Worm (Caenorhabditis elegans) whole organism, young adult: ENCODE data around the gene C36A4.4.

Source experiments
- B0035.1 ChIP-seq: sonication (generic microtip); optimal IDR thresholded peaks from 2 replicates; lab custom pipeline; 2016; ENCODE audit warnings: missing genetic modification characterization, mild to moderate bottlenecking, missing compliant biosample characterization, missing genotype, missing genetic modification reagents
- B0336.3 ChIP-seq: fragments of 200-800 bp; sonication (Bioruptor generic); IDR thresholded peaks from 2 replicates; pipeline ENCODE4 v1.3.6; 2022; ENCODE audit warnings: missing genetic modification characterization, missing compliant biosample characterization
- F22D6.2 ChIP-seq: sonication (generic microtip); optimal IDR thresholded peaks from 2 replicates; lab custom pipeline; 2016; ENCODE audit warnings: mild to moderate bottlenecking, missing genetic modification characterization, missing compliant biosample characterization
- F23B12.7 ChIP-seq: sonication (generic microtip); optimal IDR thresholded peaks from 2 replicates; lab custom pipeline; 2017; ENCODE audit warnings: missing genetic modification characterization, mild to moderate bottlenecking, missing compliant biosample characterization, antibody characterized with exemption, moderate library complexity; ENCODE audit not compliant: insufficient read depth
- F33H1.4 ChIP-seq: fragments of 200-800 bp; sonication (Bioruptor generic); IDR thresholded peaks from 2 replicates; pipeline ENCODE4 v1.3.6; 2022; ENCODE audit warnings: missing genetic modification reagents, missing genetic modification characterization, missing compliant biosample characterization
- F52B5.7 ChIP-seq: sonication (generic microtip); optimal IDR thresholded peaks from 2 replicates; lab custom pipeline; 2016; ENCODE audit warnings: mild to moderate bottlenecking, missing genetic modification characterization, missing compliant biosample characterization
- F57A8.1 ChIP-seq: fragments of 200-800 bp; sonication (Bioruptor generic); optimal IDR thresholded peaks from 2 replicates; lab custom pipeline; 2018; ENCODE audit warnings: mild to moderate bottlenecking, missing genetic modification characterization, moderate library complexity, missing compliant biosample characterization
- F57C9.4 ChIP-seq: sonication (generic microtip); optimal IDR thresholded peaks from 2 replicates; lab custom pipeline; 2017; ENCODE audit warnings: mild to moderate bottlenecking, missing genetic modification characterization, missing compliant biosample characterization
- T26A5.8 ChIP-seq: sonication (generic microtip); optimal IDR thresholded peaks from 2 replicates; lab custom pipeline; 2016; ENCODE audit warnings: missing genetic modification characterization, missing compliant biosample characterization
- Y53F4B.3 ChIP-seq: fragments of 200-800 bp; sonication (Bioruptor generic); IDR thresholded peaks from 2 replicates; pipeline ENCODE4 v1.3.6; 2022; ENCODE audit warnings: missing genetic modification reagents, missing genetic modification characterization, missing compliant biosample characterization
- Y53G8AR.9 ChIP-seq: fragments of 200-800 bp; sonication (Bioruptor generic); conservative IDR thresholded peaks from 2 replicates; pipeline ENCODE4 v1.3.6; 2022; ENCODE audit warnings: missing genetic modification reagents, missing genetic modification characterization, missing compliant biosample characterization
- Y79H2A.3 ChIP-seq: fragments of 200-800 bp; sonication (Bioruptor generic); conservative IDR thresholded peaks from 2 replicates; pipeline ENCODE4 v1.3.6; 2022; ENCODE audit warnings: missing genetic modification reagents, missing genetic modification characterization, missing compliant biosample characterization
- ZK185.1 ChIP-seq: sonication (generic microtip); optimal IDR thresholded peaks from 2 replicates; lab custom pipeline; 2016; ENCODE audit warnings: mild to moderate bottlenecking, missing genetic modification characterization, missing compliant biosample characterization; ENCODE audit not compliant: poor library complexity, severe bottlenecking
- atf-7 ChIP-seq: sonication (generic microtip); optimal IDR thresholded peaks from 2 replicates; lab custom pipeline; 2017; ENCODE audit warnings: mild to moderate bottlenecking, missing genetic modification characterization, missing compliant biosample characterization
- athp-1 ChIP-seq: sonication (generic microtip); optimal IDR thresholded peaks from 2 replicates; lab custom pipeline; 2017; ENCODE audit warnings: mild to moderate bottlenecking, missing genetic modification characterization, missing compliant biosample characterization
- attf-3 ChIP-seq: fragments of 200-800 bp; sonication (Bioruptor generic); conservative IDR thresholded peaks from 2 replicates; pipeline ENCODE4 v1.3.6; 2022; ENCODE audit warnings: missing genetic modification reagents, missing genetic modification characterization, missing compliant biosample characterization
- attf-5 ChIP-seq: fragments of 200-800 bp; sonication (Bioruptor generic); optimal IDR thresholded peaks from 2 replicates; lab custom pipeline; 2018; ENCODE audit warnings: mild to moderate bottlenecking, missing genetic modification characterization, missing compliant biosample characterization
- attf-6 ChIP-seq: fragments of 200-800 bp; sonication (Bioruptor generic); IDR thresholded peaks from 2 replicates; pipeline ENCODE4 v1.3.6; 2022; ENCODE audit warnings: missing genetic modification reagents, missing genetic modification characterization, missing compliant biosample characterization
- ceh-27 ChIP-seq: fragments of 200-800 bp; sonication (Bioruptor generic); optimal IDR thresholded peaks from 2 replicates; lab custom pipeline; 2018; ENCODE audit warnings: mild to moderate bottlenecking, missing genetic modification characterization, moderate library complexity, missing compliant biosample characterization
- ceh-79 ChIP-seq: sonication (generic microtip); optimal IDR thresholded peaks from 2 replicates; lab custom pipeline; 2017; ENCODE audit warnings: mild to moderate bottlenecking, missing genetic modification characterization, missing compliant biosample characterization
- chd-7 ChIP-seq: sonication (generic microtip); optimal IDR thresholded peaks from 2 replicates; lab custom pipeline; 2016; ENCODE audit warnings: mild to moderate bottlenecking, missing genetic modification characterization, moderate library complexity, missing compliant biosample characterization
- dpff-1 ChIP-seq: sonication (generic microtip); optimal IDR thresholded peaks from 2 replicates; lab custom pipeline; 2017; ENCODE audit warnings: mild to moderate bottlenecking, missing genetic modification characterization, missing compliant biosample characterization
- egl-18 ChIP-seq: fragments of 200-800 bp; sonication (Bioruptor generic); IDR thresholded peaks from 2 replicates; pipeline ENCODE4 v1.3.6; 2022; ENCODE audit warnings: missing genetic modification reagents, missing genetic modification characterization, missing compliant biosample characterization
- ets-4 ChIP-seq: fragments of 200-800 bp; sonication (Bioruptor generic); optimal IDR thresholded peaks from 2 replicates; lab custom pipeline; 2018; ENCODE audit warnings: mild to moderate bottlenecking, missing genetic modification characterization, missing compliant biosample characterization
- gei-17 ChIP-seq: fragments of 200-800 bp; sonication (Bioruptor generic); optimal IDR thresholded peaks from 2 replicates; lab custom pipeline; 2018; ENCODE audit warnings: mild to moderate bottlenecking, missing genetic modification characterization, missing compliant biosample characterization
- lag-1 ChIP-seq: fragments of 200-800 bp; sonication (Bioruptor generic); IDR thresholded peaks from 2 replicates; pipeline ENCODE4 v1.3.6; 2022; ENCODE audit warnings: missing genetic modification reagents, missing genetic modification characterization, missing compliant biosample characterization
- let-526 ChIP-seq: fragments of 200-800 bp; sonication (Bioruptor generic); IDR thresholded peaks from 2 replicates; pipeline ENCODE4 v1.3.6; 2022; ENCODE audit warnings: missing genetic modification reagents, missing genetic modification characterization, missing compliant biosample characterization
- let-607 ChIP-seq, 2 experiments: fragments of 200-800 bp in 1 of 2; sonication (Bioruptor generic) in 1 of 2; sonication (generic microtip) in 1 of 2; optimal IDR thresholded peaks; 2 replicates each; lab custom pipeline; 2016 to 2018; ENCODE audit warnings: mild to moderate bottlenecking in 2 of 2, missing compliant biosample characterization in 2 of 2, missing genetic modification characterization in 2 of 2, moderate library complexity in 2 of 2, missing genotype in 1 of 2
- lir-1 ChIP-seq: fragments of 200-800 bp; sonication (Bioruptor generic); conservative IDR thresholded peaks from 2 replicates; pipeline ENCODE4 v1.3.6; 2022; ENCODE audit warnings: missing genetic modification reagents, missing genetic modification characterization, missing compliant biosample characterization
- lsl-1 ChIP-seq: fragments of 200-800 bp; sonication (Bioruptor generic); optimal IDR thresholded peaks from 2 replicates; lab custom pipeline; 2018; ENCODE audit warnings: mild to moderate bottlenecking, missing genetic modification characterization, moderate library complexity, missing compliant biosample characterization
- madf-10 ChIP-seq: sonication (generic microtip); optimal IDR thresholded peaks from 2 replicates; lab custom pipeline; 2016; ENCODE audit warnings: mild to moderate bottlenecking, missing genetic modification characterization, missing compliant biosample characterization
- madf-6 ChIP-seq: fragments of 200-800 bp; sonication (Bioruptor generic); IDR thresholded peaks from 2 replicates; pipeline ENCODE4 v1.3.6; 2022; ENCODE audit warnings: missing genetic modification reagents, missing genetic modification characterization, missing compliant biosample characterization
- madf-8 ChIP-seq: fragments of 200-800 bp; sonication (Bioruptor generic); conservative IDR thresholded peaks from 2 replicates; pipeline ENCODE4 v1.3.6; 2022; ENCODE audit warnings: missing genetic modification reagents, missing genetic modification characterization, missing compliant biosample characterization
- mel-28 ChIP-seq: sonication (generic microtip); optimal IDR thresholded peaks from 2 replicates; lab custom pipeline; 2016; ENCODE audit warnings: borderline replicate concordance, mild to moderate bottlenecking, missing genetic modification characterization, missing compliant biosample characterization
- nfya-2 ChIP-seq: fragments of 200-800 bp; sonication (Bioruptor generic); IDR thresholded peaks from 2 replicates; pipeline ENCODE4 v1.3.6; 2022; ENCODE audit warnings: missing genetic modification reagents, missing genetic modification characterization, missing compliant biosample characterization
- rcor-1 ChIP-seq: fragments of 200-800 bp; sonication (Bioruptor generic); IDR thresholded peaks from 2 replicates; pipeline ENCODE4 v1.3.6; 2022; ENCODE audit warnings: missing genetic modification reagents, missing genetic modification characterization, missing compliant biosample characterization
- rec-8 ChIP-seq, 2 experiments: sonication (generic microtip); optimal IDR thresholded peaks; 2 replicates each; lab custom pipeline; 2016; ENCODE audit warnings: mild to moderate bottlenecking in 2 of 2, missing genetic modification characterization in 2 of 2, missing genetic modification reagents in 2 of 2, missing genotype in 2 of 2, missing biosample characterization in 1 of 2, missing compliant biosample characterization in 1 of 2, moderate library complexity in 1 of 2
- repo-1 ChIP-seq: sonication (generic microtip); optimal IDR thresholded peaks from 2 replicates; lab custom pipeline; 2017; ENCODE audit warnings: mild to moderate bottlenecking, missing genetic modification characterization, missing compliant biosample characterization
- snpc-1.1 ChIP-seq: sonication (generic microtip); optimal IDR thresholded peaks from 2 replicates; lab custom pipeline; 2017; ENCODE audit warnings: missing genetic modification characterization, mild to moderate bottlenecking, missing compliant biosample characterization, antibody characterized with exemption, moderate library complexity, missing genotype, missing genetic modification reagents; ENCODE audit not compliant: insufficient read depth
- snpc-1.3 ChIP-seq: sonication (generic microtip); optimal IDR thresholded peaks from 2 replicates; lab custom pipeline; 2017; ENCODE audit warnings: missing genetic modification characterization, mild to moderate bottlenecking, missing compliant biosample characterization, antibody characterized with exemption, moderate library complexity, missing genotype, missing genetic modification reagents; ENCODE audit not compliant: insufficient read depth
- snpc-3.4 ChIP-seq: sonication (generic microtip); optimal IDR thresholded peaks from 2 replicates; lab custom pipeline; 2017; ENCODE audit warnings: missing genetic modification characterization, mild to moderate bottlenecking, missing compliant biosample characterization, antibody characterized with exemption, moderate library complexity, missing genotype, missing genetic modification reagents
- snpc-4 ChIP-seq, 5 experiments: fragments of 150-350 bp in 1 of 5; sonication (generic microtip) in 4 of 5; optimal IDR thresholded peaks; 2 replicates each; lab custom pipeline; 2014 to 2018; ENCODE audit warnings: missing genetic modification characterization in 5 of 5, missing biosample characterization in 3 of 5, antibody characterized with exemption in 2 of 5, mild to moderate bottlenecking in 2 of 5, missing compliant biosample characterization in 2 of 5, missing genotype in 2 of 5, moderate library complexity in 2 of 5, missing genetic modification reagents in 1 of 5
- unc-130 ChIP-seq: sonication (generic microtip); optimal IDR thresholded peaks from 2 replicates; lab custom pipeline; 2016; ENCODE audit warnings: missing genetic modification reagents, missing genetic modification characterization, missing compliant biosample characterization
- unc-62 ChIP-seq: fragments of 150-350 bp; optimal IDR thresholded peaks from 2 replicates; lab custom pipeline; 2014; ENCODE audit warnings: missing biosample characterization, missing genetic modification reagents, missing genetic modification characterization
- zfh-2 ChIP-seq: fragments of 200-800 bp; sonication (Bioruptor generic); conservative IDR thresholded peaks from 2 replicates; pipeline ENCODE4 v1.3.6; 2022; ENCODE audit warnings: missing genetic modification reagents, missing genetic modification characterization, missing compliant biosample characterization
- ztf-18 ChIP-seq: sonication (generic microtip); optimal IDR thresholded peaks from 2 replicates; lab custom pipeline; 2016; ENCODE audit warnings: missing genotype, mild to moderate bottlenecking, missing genetic modification characterization, missing compliant biosample characterization

Gene C36A4.4

ce11 chrIII:3862918-3863385 lies 19.5 kb upstream of the C36A4.4 start, which contains the start of gene brc-1 (continued):
- TF ChIP-seq snpc-1.3 (tag; lab: Kevin White, UChicago) (no peak), dpff-1 (tag; lab: Kevin White, UChicago) (no peak), attf-6 (no peak), repo-1 (peak; percentile 40), B0336.3 (GFP tag; lab: Robert Waterston, UW) (peak; percentile 68; the same call in 1 of the 2 replicates), B0035.1 (tag; lab: Kevin White, UChicago) (no peak), unc-130 (no peak), lir-1 (GFP tag; lab: Robert Waterston, UW) (peak; percentile 53; the same call in 1 of the 2 replicates), F57C9.4 (no peak), unc-62 (GFP tag; lab: Kevin White, UChicago) (no peak), rcor-1 (GFP tag; lab: Robert Waterston, UW) (peak; percentile 12; the same call in 1 of the 2 replicates), F33H1.4 (GFP tag; lab: Robert Waterston, UW) (peak; percentile 39; the same call in 1 of the 2 replicates), lag-1 (no peak), F23B12.7 (tag; lab: Kevin White, UChicago) (peak; percentile 77), gei-17 (GFP tag; lab: Kevin White, UChicago) (peak; percentile 20), rec-8 (tag; optimal IDR thresholded peaks at IDR 0.05; lab: Kevin White, UChicago) (no peak), F52B5.7 (no peak), Y53G8AR.9 (GFP tag; lab: Robert Waterston, UW) (peak; percentile 79), T26A5.8 (no peak), nfya-2 (GFP tag; lab: Robert Waterston, UW) (no peak), snpc-3.4 (tag; lab: Kevin White, UChicago) (no peak), attf-3 (GFP tag; lab: Robert Waterston, UW) (no peak), ceh-27 (GFP tag; lab: Kevin White, UChicago) (peak; percentile 71), madf-8 (no peak), lsl-1 (GFP tag; lab: Kevin White, UChicago) (peak; percentile 1), let-526 (GFP tag; lab: Robert Waterston, UW) (no peak), egl-18 (GFP tag; lab: Robert Waterston, UW) (no peak), Y79H2A.3 (GFP tag; lab: Robert Waterston, UW) (no peak), ceh-79 (tag; lab: Kevin White, UChicago) (no peak), ets-4 (GFP tag; lab: Kevin White, UChicago) (no peak), zfh-2 (peak; percentile 98), ztf-18 (peak; percentile 46), let-607 (tag; optimal IDR thresholded peaks at IDR 0.05; lab: Kevin White, UChicago) (peak; percentile 12 to 28), F22D6.2 (tag; lab: Kevin White, UChicago) (no peak), snpc-4 (GFP tag; optimal IDR thresholded peaks at IDR 0.05; lab: Kevin White, UChicago) (no peak), snpc-4 (tag; optimal IDR thresholded peaks at IDR 0.05; lab: Kevin White, UChicago) (peak in 3 of 4 experiments; percentile 27 to 57 (median 57)), madf-10 (tag; lab: Kevin White, UChicago) (peak; percentile 55), ZK185.1 (tag; lab: Kevin White, UChicago) (peak; percentile 77), attf-5 (GFP tag; lab: Kevin White, UChicago) (peak; percentile 94), madf-6 (GFP tag; lab: Robert Waterston, UW) (peak; percentile 23; the same call in 1 of the 2 replicates), snpc-1.1 (tag; lab: Kevin White, UChicago) (no peak), atf-7 (tag; lab: Kevin White, UChicago) (no peak), Y53F4B.3 (GFP tag; lab: Robert Waterston, UW) (no peak), F57A8.1 (GFP tag; lab: Kevin White, UChicago) (no peak), athp-1 (tag; lab: Kevin White, UChicago) (peak; percentile 42), mel-28 (tag; lab: Kevin White, UChicago) (no peak), chd-7 (tag; lab: Kevin White, UChicago) (peak; percentile 60)
